Fruit fly (Drosophila melanogaster) whole organism, embryonic: Measurements from ENCODE around the gene Torsin.

ENCODE experiments used
- Asciz ChIP-seq: fragments of 200-800 bp; sonication (Bioruptor generic); optimal IDR thresholded peaks from 2 replicates; lab custom pipeline; 2017; ENCODE audit warnings: missing biosample characterization, mild to moderate bottlenecking, missing genetic modification characterization, missing genetic modification reagents
- CG10366 ChIP-seq: fragments of 200-800 bp; sonication (Bioruptor generic); IDR thresholded peaks from 2 replicates; pipeline ENCODE4 v1.3.6; 2022; ENCODE audit warnings: missing biosample characterization, missing genetic modification characterization
- CG10543 ChIP-seq: fragments of 200-800 bp; sonication (Bioruptor generic); optimal IDR thresholded peaks from 3 replicates; lab custom pipeline; 2017; ENCODE audit warnings: missing biosample characterization, mild to moderate bottlenecking, missing genetic modification characterization, moderate library complexity
- CG11723 ChIP-seq: fragments of 200-800 bp; sonication (Bioruptor generic); optimal IDR thresholded peaks from 2 replicates; lab custom pipeline; 2017; ENCODE audit warnings: missing biosample characterization, mild to moderate bottlenecking, missing genetic modification characterization
- CG12071 ChIP-seq: fragments of 200-800 bp; sonication (Bioruptor generic); optimal IDR thresholded peaks from 3 replicates; lab custom pipeline; 2018; ENCODE audit warnings: missing biosample characterization, mild to moderate bottlenecking, missing genetic modification characterization
- CG12219 ChIP-seq: fragments of 200-800 bp; sonication (Bioruptor generic); optimal IDR thresholded peaks from 3 replicates; lab custom pipeline; 2018; ENCODE audit warnings: missing biosample characterization, mild to moderate bottlenecking, missing genetic modification characterization
- CG12236 ChIP-seq: fragments of 200-800 bp; sonication (Bioruptor generic); optimal IDR thresholded peaks from 2 replicates; lab custom pipeline; 2016; ENCODE audit warnings: missing biosample characterization, missing genetic modification characterization
- CG1233 ChIP-seq: fragments of 200-800 bp; sonication (Bioruptor generic); optimal IDR thresholded peaks from 4 replicates; lab custom pipeline; 2018; ENCODE audit warnings: missing biosample characterization, mild to moderate bottlenecking, missing genetic modification characterization
- CG12942 ChIP-seq: fragments of 200-800 bp; sonication (Bioruptor generic); optimal IDR thresholded peaks from 3 replicates; lab custom pipeline; 2016; ENCODE audit warnings: missing biosample characterization, missing genetic modification characterization
- CG13424 ChIP-seq: fragments of 200-800 bp; sonication (Bioruptor generic); optimal IDR thresholded peaks from 2 replicates; lab custom pipeline; 2019; ENCODE audit warnings: missing biosample characterization, mild to moderate bottlenecking, missing genetic modification characterization, moderate library complexity
- CG14441 ChIP-seq: fragments of 200-800 bp; sonication (Bioruptor generic); IDR thresholded peaks from 2 replicates; pipeline ENCODE4 v1.3.6; 2022; ENCODE audit warnings: missing biosample characterization, missing genetic modification characterization
- CG16863 ChIP-seq: fragments of 200-800 bp; sonication (Bioruptor generic); optimal IDR thresholded peaks from 3 replicates; lab custom pipeline; 2016; ENCODE audit warnings: missing biosample characterization, missing genetic modification characterization
- CG17829 ChIP-seq: fragments of 200-800 bp; optimal IDR thresholded peaks from 2 replicates; lab custom pipeline; 2019; ENCODE audit warnings: missing biosample characterization, mild to moderate bottlenecking, missing genetic modification characterization, moderate library complexity
- CG34422 ChIP-seq: fragments of 200-800 bp; sonication (Bioruptor generic); IDR thresholded peaks from 3 replicates; pipeline ENCODE4 v1.3.6; 2022; ENCODE audit warnings: missing biosample characterization, missing genetic modification characterization
- CG4360 ChIP-seq: fragments of 200-800 bp; sonication (Bioruptor generic); IDR thresholded peaks from 2 replicates; pipeline ENCODE4 v1.3.6; 2022; ENCODE audit warnings: missing biosample characterization, missing genetic modification characterization
- CG43689 ChIP-seq: fragments of 200-800 bp; sonication (Bioruptor generic); IDR thresholded peaks from 2 replicates; pipeline ENCODE4 v1.3.6; 2022; ENCODE audit warnings: missing biosample characterization, missing genetic modification characterization
- CG4404 ChIP-seq: fragments of 200-800 bp; sonication (Bioruptor generic); IDR thresholded peaks from 2 replicates; pipeline ENCODE4 v1.3.6; 2022; ENCODE audit warnings: missing biosample characterization, missing genetic modification characterization
- CG9797 ChIP-seq: fragments of 200-800 bp; sonication (Bioruptor generic); optimal IDR thresholded peaks from 3 replicates; lab custom pipeline; 2018; ENCODE audit warnings: missing biosample characterization, mild to moderate bottlenecking, missing genetic modification characterization
- CoRest ChIP-seq: fragments of 200-800 bp; sonication (Bioruptor generic); optimal IDR thresholded peaks from 3 replicates; lab custom pipeline; 2018; ENCODE audit warnings: missing biosample characterization, mild to moderate bottlenecking, missing genetic modification characterization, moderate library complexity
- Doc2 ChIP-seq: fragments of 200-800 bp; sonication (Bioruptor generic); IDR thresholded peaks from 2 replicates; pipeline ENCODE4 v1.3.6; 2022; ENCODE audit warnings: missing biosample characterization, missing genetic modification characterization
- E2f1 ChIP-seq: fragments of 200-800 bp; sonication (Bioruptor generic); IDR thresholded peaks from 2 replicates; pipeline ENCODE4 v1.3.6; 2022; ENCODE audit warnings: missing biosample characterization, missing genetic modification characterization
- Eip74EF ChIP-seq, 2 experiments: fragments of 200-800 bp in 1 of 2; fragments of >200 bp in 1 of 2; sonication (Bioruptor generic) in 1 of 2; optimal IDR thresholded peaks; 2 replicates each; lab custom pipeline; 2017 to 2019; ENCODE audit warnings: missing biosample characterization in 2 of 2, missing genetic modification characterization in 2 of 2, mild to moderate bottlenecking in 1 of 2, moderate library complexity in 1 of 2
- HHEX ChIP-seq: fragments of 200-800 bp; sonication (Bioruptor generic); optimal IDR thresholded peaks from 3 replicates; lab custom pipeline; 2017; ENCODE audit warnings: missing biosample characterization, mild to moderate bottlenecking, missing genetic modification characterization, missing genetic modification reagents
- Hmr ChIP-seq: fragments of 200-800 bp; sonication (Bioruptor generic); optimal IDR thresholded peaks from 3 replicates; lab custom pipeline; 2017; ENCODE audit warnings: mild to moderate bottlenecking, missing biosample characterization, missing genetic modification reagents, missing genetic modification characterization
- Hr78 ChIP-seq, 2 experiments: fragments of 200-800 bp in 1 of 2; fragments of >200 bp in 1 of 2; sonication (Bioruptor generic) in 1 of 2; optimal IDR thresholded peaks; 2 replicates each; lab custom pipeline; 2017 to 2019; ENCODE audit warnings: missing biosample characterization in 2 of 2, missing genetic modification characterization in 2 of 2, mild to moderate bottlenecking in 1 of 2, moderate library complexity in 1 of 2
- MBD-R2 ChIP-seq: fragments of 200-800 bp; sonication (Bioruptor generic); IDR thresholded peaks from 2 replicates; pipeline ENCODE4 v1.3.6; 2022; ENCODE audit warnings: missing biosample characterization, missing genetic modification characterization
- Meics ChIP-seq: fragments of 200-800 bp; sonication (Bioruptor generic); optimal IDR thresholded peaks from 2 replicates; lab custom pipeline; 2017; ENCODE audit warnings: missing biosample characterization, mild to moderate bottlenecking, missing genetic modification characterization
- NK7.1 ChIP-seq: fragments of 200-800 bp; sonication (Bioruptor generic); optimal IDR thresholded peaks from 3 replicates; lab custom pipeline; 2016; ENCODE audit warnings: missing biosample characterization, missing genetic modification characterization
- Nf-YB ChIP-seq: fragments of 200-800 bp; sonication (Bioruptor generic); optimal IDR thresholded peaks from 3 replicates; lab custom pipeline; 2019; ENCODE audit warnings: missing biosample characterization, mild to moderate bottlenecking, missing genetic modification characterization, moderate library complexity
- Optix ChIP-seq: fragments of 200-800 bp; sonication (Bioruptor generic); IDR thresholded peaks from 3 replicates; pipeline ENCODE4 v1.3.6; 2022; ENCODE audit warnings: missing biosample characterization, missing genetic modification characterization
- Poxn ChIP-seq: fragments of 200-800 bp; sonication (Bioruptor generic); IDR thresholded peaks from 2 replicates; pipeline ENCODE4 v1.3.6; 2022; ENCODE audit warnings: missing biosample characterization, missing genetic modification characterization
- Rfx ChIP-seq: fragments of 200-800 bp; sonication (Bioruptor generic); IDR thresholded peaks from 2 replicates; pipeline ENCODE4 v1.3.6; 2022; ENCODE audit warnings: missing biosample characterization, missing genetic modification characterization
- Side ChIP-seq: fragments of 200-800 bp; sonication (Bioruptor generic); optimal IDR thresholded peaks from 2 replicates; lab custom pipeline; 2016; ENCODE audit warnings: missing biosample characterization, missing genetic modification characterization
- YL-1 ChIP-seq: fragments of 200-800 bp; sonication (Bioruptor generic); optimal IDR thresholded peaks from 3 replicates; lab custom pipeline; 2017; ENCODE audit warnings: missing biosample characterization, mild to moderate bottlenecking, missing genetic modification characterization
- cad ChIP-seq: fragments of >200 bp; optimal IDR thresholded peaks from 2 replicates; lab custom pipeline; 2017; ENCODE audit warnings: missing biosample characterization, missing genetic modification characterization
- chif ChIP-seq, 2 experiments: fragments of 200-800 bp; sonication (Bioruptor generic); optimal IDR thresholded peaks; 3 replicates each; lab custom pipeline; 2016; ENCODE audit warnings: missing biosample characterization in 2 of 2, missing genetic modification characterization in 2 of 2
- disco-r ChIP-seq: fragments of 200-800 bp; sonication (Bioruptor generic); optimal IDR thresholded peaks from 2 replicates; lab custom pipeline; 2016; ENCODE audit warnings: missing biosample characterization, missing genetic modification characterization
- fd64A ChIP-seq: fragments of 200-800 bp; sonication (Bioruptor generic); optimal IDR thresholded peaks from 3 replicates; lab custom pipeline; 2018; ENCODE audit warnings: missing biosample characterization, mild to moderate bottlenecking, missing genetic modification characterization
- grau ChIP-seq: fragments of 200-800 bp; optimal IDR thresholded peaks from 3 replicates; lab custom pipeline; 2019; ENCODE audit warnings: missing biosample characterization, mild to moderate bottlenecking, missing genetic modification characterization, moderate library complexity
- h ChIP-seq: fragments of >200 bp; optimal IDR thresholded peaks from 2 replicates; lab custom pipeline; 2017
- her ChIP-seq: fragments of 200-800 bp; sonication (Bioruptor generic); optimal IDR thresholded peaks from 2 replicates; lab custom pipeline; 2016; ENCODE audit warnings: missing biosample characterization, missing genetic modification characterization
- knrl ChIP-seq: fragments of 200-800 bp; sonication (Bioruptor generic); IDR thresholded peaks from 3 replicates; pipeline ENCODE4 v1.3.6; 2022; ENCODE audit warnings: missing biosample characterization, missing genetic modification characterization; ENCODE audit not compliant: partially characterized antibody
- mirr ChIP-seq: fragments of 200-800 bp; sonication (Bioruptor generic); optimal IDR thresholded peaks from 3 replicates; lab custom pipeline; 2018; ENCODE audit warnings: missing biosample characterization, mild to moderate bottlenecking, missing genetic modification characterization
- otp ChIP-seq: fragments of 200-800 bp; sonication (Bioruptor generic); IDR thresholded peaks from 3 replicates; pipeline ENCODE4, ENCODE4 v1.3.6; 2022; ENCODE audit warnings: missing biosample characterization, missing genetic modification characterization
- pb ChIP-seq: fragments of 200-800 bp; sonication (Bioruptor generic); optimal IDR thresholded peaks from 3 replicates; lab custom pipeline; 2016; ENCODE audit warnings: missing biosample characterization, missing genetic modification characterization
- ranshi ChIP-seq: fragments of 200-800 bp; sonication (Bioruptor generic); IDR thresholded peaks from 2 replicates; pipeline ENCODE4 v1.3.6; 2022; ENCODE audit warnings: missing biosample characterization, missing genetic modification characterization
- rib ChIP-seq: fragments of 200-800 bp; sonication (Bioruptor generic); IDR thresholded peaks from 2 replicates; pipeline ENCODE4 v1.3.6; 2022; ENCODE audit warnings: missing biosample characterization, missing genetic modification characterization
- trh ChIP-seq: fragments of 200-800 bp; sonication (Bioruptor generic); optimal IDR thresholded peaks from 2 replicates; lab custom pipeline; 2016; ENCODE audit warnings: missing biosample characterization, missing genetic modification characterization
- unc-4 ChIP-seq: fragments of 200-800 bp; sonication (Bioruptor generic); IDR thresholded peaks from 2 replicates; pipeline ENCODE4 v1.3.6; 2022; ENCODE audit warnings: missing biosample characterization, missing genetic modification characterization; ENCODE audit not compliant: partially characterized antibody
- wor ChIP-seq: fragments of 200-800 bp; sonication (Bioruptor generic); IDR thresholded peaks from 2 replicates; pipeline ENCODE4 v1.3.6; 2022; ENCODE audit warnings: missing biosample characterization, missing genetic modification characterization

Torsin gene

DNA sequence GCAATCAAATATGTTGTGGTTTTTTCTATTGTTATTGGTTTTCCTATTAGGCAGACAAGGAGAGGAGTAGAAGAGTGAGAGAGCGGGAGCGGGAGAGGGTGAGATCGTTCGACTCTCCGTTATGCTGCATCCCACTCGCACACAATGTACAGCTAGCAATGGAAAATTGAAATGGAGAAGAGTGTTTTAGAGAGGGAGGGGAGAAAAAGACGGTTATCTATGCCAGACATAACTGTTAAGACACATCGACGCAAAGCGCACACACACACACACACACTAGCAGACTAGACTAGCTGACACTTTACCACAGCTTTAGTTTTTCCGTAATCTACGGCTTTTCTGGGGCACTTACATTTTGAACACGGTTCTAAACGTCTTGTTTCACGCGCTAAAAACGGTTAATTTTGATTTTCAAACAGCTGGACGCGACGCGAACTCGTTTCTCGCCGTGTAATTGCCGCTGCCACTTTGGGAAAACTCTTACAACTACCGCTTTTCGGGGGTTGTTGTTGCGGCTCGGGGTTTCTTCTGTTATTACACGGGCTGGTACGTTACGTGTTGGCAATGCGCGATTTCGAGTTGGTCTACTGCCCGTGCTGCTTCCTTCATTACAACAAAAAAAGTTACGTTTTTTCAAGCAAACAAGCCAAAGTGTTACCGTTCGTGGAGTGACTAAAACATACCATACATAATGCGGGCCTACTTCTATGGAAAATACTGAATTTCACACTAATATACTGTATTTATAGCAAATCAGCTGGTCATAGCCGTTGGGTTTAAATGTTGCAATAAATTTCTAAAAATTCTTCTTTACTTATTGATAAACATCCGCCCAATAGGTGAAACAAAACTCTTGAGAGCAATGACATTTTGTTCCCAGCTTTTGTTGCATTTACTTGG, 29.3 kb upstream of the Torsin start, which contains the start of gene fzr (continued):
- TF ChIP-seq CG17829 (tag; lab: Kevin White, UChicago): no peak
- TF ChIP-seq h (lab: Kevin White, UChicago): no peak
- no peak for TF ChIP-seq CG1233
- no peak for TF ChIP-seq knrl
- TF ChIP-seq Rfx (GFP tag; lab: Robert Waterston, UW): no peak
- TF ChIP-seq Side (GFP tag; lab: Kevin White, UChicago): no peak
- TF ChIP-seq CG43689 (GFP tag; lab: Robert Waterston, UW): no peak
- no peak for TF ChIP-seq CG12942 (GFP tag; lab: Kevin White, UChicago)
- TF ChIP-seq CG13424: no peak
- no peak for TF ChIP-seq Nf-YB (GFP tag; lab: Kevin White, UChicago)
- 0 out of 3 replicates have a peak, but pooled peaks have one; percentile 14 for TF ChIP-seq CG34422 (GFP tag; lab: Robert Waterston, UW)
- no peak for TF ChIP-seq cad (GFP tag; lab: Kevin White, UChicago)
- TF ChIP-seq Eip74EF (GFP tag; optimal IDR thresholded peaks at IDR 0.05; lab: Kevin White, UChicago): no peak
- TF ChIP-seq CG16863 (GFP tag; lab: Kevin White, UChicago): no peak
- 0 out of 2 replicates have a peak, but pooled peaks have one; percentile 12 for TF ChIP-seq ranshi (GFP tag; lab: Robert Waterston, UW)
- no peak for TF ChIP-seq unc-4 (GFP tag; lab: Robert Waterston, UW)
- no peak for TF ChIP-seq CG10543 (GFP tag; lab: Kevin White, UChicago)
- TF ChIP-seq Doc2 (GFP tag; lab: Robert Waterston, UW): no peak
- no peak for TF ChIP-seq CoRest (tag; lab: Kevin White, UChicago)
- peak; percentile 93 for TF ChIP-seq CG4360 (GFP tag; lab: Robert Waterston, UW)
- TF ChIP-seq pb: no peak
- TF ChIP-seq disco-r: no peak
- no peak for TF ChIP-seq CG12236 (GFP tag; lab: Kevin White, UChicago)
- TF ChIP-seq Meics (GFP tag; lab: Kevin White, UChicago): no peak
- no peak for TF ChIP-seq CG14441 (GFP tag; lab: Robert Waterston, UW)
- no peak for TF ChIP-seq CG10366 (GFP tag; lab: Robert Waterston, UW)
- no peak for TF ChIP-seq CG12219
- TF ChIP-seq rib: no peak
- TF ChIP-seq wor: no peak
- no peak for TF ChIP-seq Asciz (GFP tag; lab: Kevin White, UChicago)
- no peak for TF ChIP-seq HHEX (GFP tag; lab: Kevin White, UChicago)
- TF ChIP-seq Poxn (GFP tag; lab: Robert Waterston, UW): no peak
- TF ChIP-seq CG4404 (GFP tag; lab: Robert Waterston, UW): no peak
- TF ChIP-seq Hr78 (GFP tag; optimal IDR thresholded peaks at IDR 0.05; lab: Kevin White, UChicago): no peak
- TF ChIP-seq CG11723: no peak
- no peak for TF ChIP-seq her
- TF ChIP-seq mirr: no peak
- TF ChIP-seq E2f1 (GFP tag; lab: Robert Waterston, UW): no peak
- TF ChIP-seq grau (tag; lab: Kevin White, UChicago): no peak
- TF ChIP-seq CG12071 (GFP tag; lab: Kevin White, UChicago): no peak
- TF ChIP-seq NK7.1 (GFP tag; lab: Kevin White, UChicago): no peak
- no peak for TF ChIP-seq chif (GFP tag; optimal IDR thresholded peaks at IDR 0.05; lab: Kevin White, UChicago)
- TF ChIP-seq Hmr (GFP tag; lab: Kevin White, UChicago): no peak
- TF ChIP-seq CG9797 (GFP tag; lab: Kevin White, UChicago): peak; percentile 90
- no peak for TF ChIP-seq trh
- TF ChIP-seq Optix (GFP tag; lab: Robert Waterston, UW): no peak
- no peak for TF ChIP-seq otp (GFP tag; lab: Robert Waterston, UW)
- TF ChIP-seq YL-1 (GFP tag; lab: Kevin White, UChicago): no peak
- TF ChIP-seq MBD-R2 (GFP tag; lab: Robert Waterston, UW): no peak
- no peak for TF ChIP-seq fd64A (GFP tag; lab: Kevin White, UChicago)
